Fruit fly (Drosophila melanogaster) whole organism, adult: ENCODE measurements around the gene Gen.

Experiments used
- CG11617 ChIP-seq: fragments of 200-800 bp; sonication (Bioruptor generic); optimal IDR thresholded peaks from 2 replicates; lab custom pipeline; 2017; ENCODE audit warnings: mild to moderate bottlenecking, missing biosample characterization, missing genetic modification reagents, missing genetic modification characterization
- CG12768 ChIP-seq: fragments of 200-800 bp; sonication (Bioruptor generic); optimal IDR thresholded peaks from 2 replicates; lab custom pipeline; 2017; ENCODE audit warnings: missing biosample characterization, missing genetic modification characterization, mild to moderate bottlenecking, moderate library complexity, missing genetic modification reagents
- CG14711 ChIP-seq: fragments of 200-800 bp; sonication (Bioruptor generic); optimal IDR thresholded peaks from 2 replicates; lab custom pipeline; 2018; ENCODE audit warnings: missing biosample characterization, mild to moderate bottlenecking, missing genetic modification characterization, moderate library complexity
- CG1620 ChIP-seq: fragments of 200-800 bp; sonication (Bioruptor generic); optimal IDR thresholded peaks from 2 replicates; lab custom pipeline; 2016; ENCODE audit warnings: missing biosample characterization, missing genetic modification characterization
- CG33017 ChIP-seq: fragments of 200-800 bp; sonication (Bioruptor generic); optimal IDR thresholded peaks from 2 replicates; lab custom pipeline; 2018; ENCODE audit warnings: missing biosample characterization, mild to moderate bottlenecking, missing genetic modification characterization, moderate library complexity
- CG5204 ChIP-seq: fragments of 200-800 bp; sonication (Bioruptor generic); optimal IDR thresholded peaks from 2 replicates; lab custom pipeline; 2016; ENCODE audit warnings: missing biosample characterization, missing genetic modification characterization
- CG7045 ChIP-seq: fragments of 200-800 bp; sonication (Bioruptor generic); optimal IDR thresholded peaks from 2 replicates; lab custom pipeline; 2017; ENCODE audit warnings: missing biosample characterization, mild to moderate bottlenecking, missing genetic modification characterization
- CG7101 ChIP-seq: fragments of 200-800 bp; sonication (Bioruptor generic); optimal IDR thresholded peaks from 2 replicates; lab custom pipeline; 2018; ENCODE audit warnings: missing biosample characterization, mild to moderate bottlenecking, missing genetic modification characterization, moderate library complexity
- Clk ChIP-seq: fragments of 200-800 bp; sonication (Bioruptor generic); optimal IDR thresholded peaks from 2 replicates; lab custom pipeline; 2017; ENCODE audit warnings: missing biosample characterization, missing genetic modification characterization
- Crg-1 ChIP-seq: fragments of 200-800 bp; sonication (Bioruptor generic); optimal IDR thresholded peaks from 2 replicates; lab custom pipeline; 2016; ENCODE audit warnings: missing biosample characterization, missing genetic modification characterization
- Hr96 ChIP-seq: fragments of 200-800 bp; sonication (Bioruptor generic); optimal IDR thresholded peaks from 2 replicates; lab custom pipeline; 2016; ENCODE audit warnings: missing biosample characterization, missing genetic modification characterization
- Mnt ChIP-seq: fragments of 200-800 bp; sonication (Bioruptor generic); optimal IDR thresholded peaks from 2 replicates; lab custom pipeline; 2016; ENCODE audit warnings: missing biosample characterization, mild to moderate bottlenecking, missing genetic modification characterization
- bab1 ChIP-seq: fragments of 200-800 bp; sonication (Bioruptor generic); optimal IDR thresholded peaks from 3 replicates; lab custom pipeline; 2019; ENCODE audit warnings: missing biosample characterization, mild to moderate bottlenecking, missing genetic modification characterization, moderate library complexity
- cic ChIP-seq: fragments of 200-800 bp; sonication (Bioruptor generic); optimal IDR thresholded peaks from 2 replicates; lab custom pipeline; 2017; ENCODE audit warnings: missing biosample characterization, mild to moderate bottlenecking, missing genetic modification characterization, moderate library complexity
- cnc ChIP-seq, 2 experiments: fragments of >200 bp; optimal IDR thresholded peaks; 2 replicates each; lab custom pipeline; 2017
- kay ChIP-seq: fragments of 200-800 bp; sonication (Bioruptor generic); peaks from one replicate; lab custom pipeline; 2016; ENCODE audit warnings: missing biosample characterization, missing genetic modification characterization, borderline replicate concordance
- ovo ChIP-seq: fragments of 200-800 bp; sonication (Bioruptor generic); optimal IDR thresholded peaks from 2 replicates; lab custom pipeline; 2016; ENCODE audit warnings: missing biosample characterization, missing genetic modification characterization
- pad ChIP-seq: fragments of 200-800 bp; sonication (Bioruptor generic); optimal IDR thresholded peaks from 3 replicates; lab custom pipeline; 2017; ENCODE audit warnings: missing biosample characterization, missing genetic modification characterization, mild to moderate bottlenecking, moderate library complexity, missing genetic modification reagents
- tj ChIP-seq: fragments of 200-800 bp; sonication (Bioruptor generic); optimal IDR thresholded peaks from 3 replicates; lab custom pipeline; 2017; ENCODE audit warnings: missing biosample characterization, mild to moderate bottlenecking, missing genetic modification characterization, moderate library complexity
- toe ChIP-seq: fragments of 200-800 bp; sonication (Bioruptor generic); optimal IDR thresholded peaks from 2 replicates; lab custom pipeline; 2016; ENCODE audit warnings: missing biosample characterization, missing genetic modification characterization

The Gen gene

dm6 chr3L:5136123-5136522 is 16.1 kb downstream of the Gen start, which contains the start of the genes CG10674 and CG4611:
Gene CG10674, minus strand, starts transcription at chr3L:5136292.
Gene CG4611, plus strand, starts transcription at chr3L:5136376.
- TF ChIP-seq bab1 (GFP tag; lab: Kevin White, UChicago): peak; percentile 30
- TF ChIP-seq Mnt (GFP tag; lab: Kevin White, UChicago): peak; percentile 73
- TF ChIP-seq CG7101: no peak
- TF ChIP-seq CG11617 (GFP tag; lab: Kevin White, UChicago): peak; percentile 10

DNA sequence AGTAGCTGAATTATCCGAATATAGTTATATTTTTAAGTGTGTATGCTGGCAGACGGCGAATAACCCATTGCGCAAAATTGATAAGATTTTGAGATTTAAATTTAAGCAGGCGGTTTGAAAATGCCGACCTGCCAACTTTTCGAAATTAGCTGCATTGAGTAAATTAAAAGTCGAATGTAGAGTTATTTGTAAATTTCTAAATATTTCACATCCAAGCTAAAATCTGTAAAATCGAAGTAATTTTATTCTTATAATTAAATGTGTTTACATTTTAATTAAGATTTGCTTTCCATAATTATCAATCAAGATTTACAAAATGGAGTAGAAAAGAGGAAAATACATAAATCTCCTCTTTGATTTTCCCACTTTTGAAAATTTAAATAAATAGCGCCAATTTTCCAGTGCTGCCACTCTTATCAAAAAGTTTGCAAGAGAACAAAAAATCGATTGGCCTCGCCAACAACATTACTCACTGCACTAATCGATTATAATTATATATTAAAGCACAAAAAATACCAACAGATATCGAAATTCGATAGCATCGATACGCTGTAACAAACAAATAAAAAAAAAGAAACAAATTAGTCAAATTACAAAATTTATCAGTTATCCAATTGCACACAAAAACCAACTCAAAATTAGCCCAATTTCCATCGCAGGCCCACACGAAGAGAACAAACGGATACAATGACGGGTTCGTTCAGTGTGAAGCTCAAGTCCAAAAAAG is 18.3 kb downstream of the Gen start, which contains the start of gene Yod1:
TSS of gene Yod1 (plus strand) at position 168 of the 727 bp plus-strand sequence.
- TF ChIP-seq Hr96 (GFP tag; lab: Kevin White, UChicago) (no peak), CG33017 (no peak), bab1 (GFP tag; lab: Kevin White, UChicago) (peak; percentile 33), CG5204 (GFP tag; lab: Kevin White, UChicago) (no peak), kay (GFP tag; lab: Kevin White, UChicago) (peak; percentile 82), pad (GFP tag; lab: Kevin White, UChicago) (no peak), cnc (optimal IDR thresholded peaks at IDR 0.05; lab: Kevin White, UChicago) (no peak), toe (GFP tag; lab: Kevin White, UChicago) (peak; percentile 47), tj (GFP tag; lab: Kevin White, UChicago) (peak; percentile 6), CG14711 (tag; lab: Kevin White, UChicago) (peak; percentile 4), cic (GFP tag; lab: Kevin White, UChicago) (peak; percentile 35), CG11617 (GFP tag; lab: Kevin White, UChicago) (no peak), CG7101 (no peak), ovo (GFP tag; lab: Kevin White, UChicago) (no peak), CG7045 (GFP tag; lab: Kevin White, UChicago) (no peak)

- TF ChIP-seq Crg-1 (GFP tag; lab: Kevin White, UChicago) (no peak), CG5204 (GFP tag; lab: Kevin White, UChicago) (no peak), ovo (GFP tag; lab: Kevin White, UChicago) (no peak), Clk (no peak), Hr96 (GFP tag; lab: Kevin White, UChicago) (no peak)
Measured at dm6 chr3L:5132966-5133365, 19.2 kb downstream of the Gen start, which contains the start of gene CG15213. Gene CG15213, minus strand, starts transcription at chr3L:5133220.

DNA sequence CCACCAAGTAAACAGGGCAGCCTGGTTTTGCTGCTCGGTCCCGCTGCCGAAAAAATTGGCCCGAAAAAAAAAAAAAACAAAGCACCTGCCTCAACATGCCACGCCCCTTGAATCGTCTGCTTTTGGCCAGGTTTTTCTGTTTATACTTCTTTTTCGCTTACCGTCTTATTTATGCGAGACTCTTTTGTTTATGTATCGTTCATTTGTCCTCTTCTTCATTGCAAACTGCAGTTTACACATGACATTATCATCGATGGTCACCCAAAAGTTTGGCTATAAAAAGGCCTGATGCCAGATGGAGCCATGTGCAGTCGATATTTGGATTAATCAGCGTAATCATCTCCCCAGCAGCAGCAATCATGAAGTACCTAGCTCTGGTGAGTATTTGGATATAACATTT is 20.9 kb downstream of the Gen start, which contains the start of gene CG15212:
TSS of gene CG15212 (plus strand) at position 301 of the 400 bp plus-strand sequence.
- TF ChIP-seq Mnt (GFP tag; lab: Kevin White, UChicago) (no peak), CG14711 (tag; lab: Kevin White, UChicago) (no peak), cnc (optimal IDR thresholded peaks at IDR 0.05; lab: Kevin White, UChicago) (no peak), ovo (GFP tag; lab: Kevin White, UChicago) (no peak), tj (GFP tag; lab: Kevin White, UChicago) (no peak), kay (GFP tag; lab: Kevin White, UChicago) (no peak), CG12768 (GFP tag; lab: Kevin White, UChicago) (no peak), Clk (no peak), pad (GFP tag; lab: Kevin White, UChicago) (no peak), bab1 (GFP tag; lab: Kevin White, UChicago) (no peak), Hr96 (GFP tag; lab: Kevin White, UChicago) (no peak), CG33017 (no peak), CG7101 (no peak), Crg-1 (GFP tag; lab: Kevin White, UChicago) (no peak), CG7045 (GFP tag; lab: Kevin White, UChicago) (no peak), CG5204 (GFP tag; lab: Kevin White, UChicago) (no peak), toe (GFP tag; lab: Kevin White, UChicago) (no peak), CG1620 (no peak), cic (GFP tag; lab: Kevin White, UChicago) (no peak)

dm6 chr3L:5130508-5130907 is 21.7 kb downstream of the Gen start:
- TF ChIP-seq Clk: no peak

- TF ChIP-seq Clk: no peak
Measured at dm6 chr3L:5129199-5129598, 23.0 kb downstream of the Gen start, which contains the start of gene CG4597. Gene CG4597, plus strand, starts transcription at chr3L:5129499.

dm6 chr3L:5128214-5128613 is 24.0 kb downstream of the Gen start:
- TF ChIP-seq CG33017: no peak
- TF ChIP-seq toe (GFP tag; lab: Kevin White, UChicago): no peak
- TF ChIP-seq Hr96 (GFP tag; lab: Kevin White, UChicago): no peak
- no peak for TF ChIP-seq tj (GFP tag; lab: Kevin White, UChicago)
- no peak for TF ChIP-seq Crg-1 (GFP tag; lab: Kevin White, UChicago)
- no peak for TF ChIP-seq cnc (optimal IDR thresholded peaks at IDR 0.05; lab: Kevin White, UChicago)
- TF ChIP-seq Clk: no peak
- TF ChIP-seq Mnt (GFP tag; lab: Kevin White, UChicago): no peak
- no peak for TF ChIP-seq CG7101
- no peak for TF ChIP-seq ovo (GFP tag; lab: Kevin White, UChicago)
- no peak for TF ChIP-seq CG11617 (GFP tag; lab: Kevin White, UChicago)
- no peak for TF ChIP-seq cic (GFP tag; lab: Kevin White, UChicago)
